Fruit fly (Drosophila melanogaster) whole organism, embryonic: ENCODE data around the gene mAcon1.
A peak's percentile ranks its signal among the peaks of the same experiment; 100 is the strongest.

Source experiments
- Bgb ChIP-seq: fragments of 200-800 bp; sonication (Bioruptor generic); IDR thresholded peaks from 2 replicates; pipeline ENCODE4 v1.3.6; 2022; ENCODE audit warnings: missing biosample characterization, missing genetic modification characterization; ENCODE audit not compliant: partially characterized antibody
- CG11085 ChIP-seq: fragments of 200-800 bp; sonication (Bioruptor generic); IDR thresholded peaks from 2 replicates; pipeline ENCODE4 v1.3.6; 2022; ENCODE audit warnings: missing biosample characterization, missing genetic modification characterization
- CG12236 ChIP-seq: fragments of 200-800 bp; sonication (Bioruptor generic); optimal IDR thresholded peaks from 2 replicates; lab custom pipeline; 2016; ENCODE audit warnings: missing biosample characterization, missing genetic modification characterization
- CG13287 ChIP-seq: fragments of 200-800 bp; sonication (Bioruptor generic); IDR thresholded peaks from 2 replicates; pipeline ENCODE4 v1.3.6; 2022; ENCODE audit warnings: missing biosample characterization, missing genetic modification characterization; ENCODE audit not compliant: partially characterized antibody
- CG14710 ChIP-seq: fragments of 200-800 bp; sonication (Bioruptor generic); optimal IDR thresholded peaks from 3 replicates; lab custom pipeline; 2019; ENCODE audit warnings: missing biosample characterization, mild to moderate bottlenecking, missing genetic modification characterization, moderate library complexity
- CG14965 ChIP-seq: fragments of 200-800 bp; sonication (Bioruptor generic); optimal IDR thresholded peaks from 2 replicates; lab custom pipeline; 2016; ENCODE audit warnings: missing biosample characterization, missing genetic modification characterization, borderline replicate concordance
- CG15269 ChIP-seq: fragments of 200-800 bp; sonication (Bioruptor generic); optimal IDR thresholded peaks from 2 replicates; lab custom pipeline; 2018; ENCODE audit warnings: missing biosample characterization, mild to moderate bottlenecking, missing genetic modification characterization, moderate library complexity
- CG1529 ChIP-seq: fragments of 200-800 bp; sonication (Bioruptor generic); optimal IDR thresholded peaks from 3 replicates; lab custom pipeline; 2018; ENCODE audit warnings: missing biosample characterization, missing genetic modification characterization
- CG1603 ChIP-seq: fragments of 200-800 bp; sonication (Bioruptor generic); optimal IDR thresholded peaks from 2 replicates; lab custom pipeline; 2019; ENCODE audit warnings: missing biosample characterization, mild to moderate bottlenecking, missing genetic modification characterization, moderate library complexity
- CG17802 ChIP-seq: fragments of 200-800 bp; sonication (Bioruptor generic); optimal IDR thresholded peaks from 2 replicates; lab custom pipeline; 2018; ENCODE audit warnings: missing biosample characterization, mild to moderate bottlenecking, missing genetic modification characterization, moderate library complexity
- CG31224 ChIP-seq: fragments of 200-800 bp; sonication (Bioruptor generic); IDR thresholded peaks from 2 replicates; pipeline ENCODE4 v1.3.6; 2022; ENCODE audit warnings: missing biosample characterization, missing genetic modification characterization
- CG31441 ChIP-seq: fragments of 200-800 bp; sonication (Bioruptor generic); IDR thresholded peaks from 2 replicates; pipeline ENCODE4 v1.3.6; 2022; ENCODE audit warnings: missing biosample characterization, missing genetic modification characterization
- CG32767 ChIP-seq: fragments of 200-800 bp; sonication (Bioruptor generic); IDR thresholded peaks from 2 replicates; pipeline ENCODE4 v1.3.6; 2022; ENCODE audit warnings: missing biosample characterization, missing genetic modification characterization
- CG3281 ChIP-seq: fragments of 200-800 bp; sonication (Bioruptor generic); optimal IDR thresholded peaks from 3 replicates; lab custom pipeline; 2017; ENCODE audit warnings: missing biosample characterization, mild to moderate bottlenecking, missing genetic modification characterization
- CG34224 ChIP-seq: fragments of 200-800 bp; sonication (Bioruptor generic); IDR thresholded peaks from 3 replicates; pipeline ENCODE4 v1.3.6; 2022; ENCODE audit warnings: missing biosample characterization, missing genetic modification characterization; ENCODE audit not compliant: partially characterized antibody
- CG34376 ChIP-seq: fragments of 200-800 bp; sonication (Bioruptor generic); optimal IDR thresholded peaks from 2 replicates; lab custom pipeline; 2018; ENCODE audit warnings: missing biosample characterization, mild to moderate bottlenecking, missing genetic modification characterization
- CG4707 ChIP-seq: fragments of 200-800 bp; sonication (Bioruptor generic); optimal IDR thresholded peaks from 2 replicates; lab custom pipeline; 2018; ENCODE audit warnings: missing biosample characterization, mild to moderate bottlenecking, missing genetic modification characterization, moderate library complexity
- CG6175 ChIP-seq: fragments of 200-800 bp; sonication (Bioruptor generic); IDR thresholded peaks from 3 replicates; pipeline ENCODE4 v1.3.6; 2022; ENCODE audit warnings: missing biosample characterization, missing genetic modification characterization
- CG6654 ChIP-seq: fragments of 200-800 bp; sonication (Bioruptor generic); optimal IDR thresholded peaks from 2 replicates; lab custom pipeline; 2017; ENCODE audit warnings: missing biosample characterization, mild to moderate bottlenecking, missing genetic modification characterization
- CG7786 ChIP-seq: fragments of 200-800 bp; sonication (Bioruptor generic); optimal IDR thresholded peaks from 2 replicates; lab custom pipeline; 2016; ENCODE audit warnings: missing biosample characterization, missing genetic modification characterization
- Dfd ChIP-seq, 2 experiments: fragments of >200 bp; optimal IDR thresholded peaks; 2 replicates each; lab custom pipeline; 2017; ENCODE audit warnings: missing biosample characterization in 2 of 2, missing genetic modification characterization in 2 of 2
- Dip3 ChIP-seq: fragments of 200-800 bp; sonication (Bioruptor generic); optimal IDR thresholded peaks from 3 replicates; lab custom pipeline; 2016; ENCODE audit warnings: missing biosample characterization, missing genetic modification characterization
- GATAe ChIP-seq: fragments of 200-800 bp; sonication (Bioruptor generic); conservative IDR thresholded peaks from 2 replicates; pipeline ENCODE4 v1.3.6; 2022; ENCODE audit warnings: missing biosample characterization, missing genetic modification characterization
- H15 ChIP-seq: fragments of 200-800 bp; sonication (Bioruptor generic); IDR thresholded peaks from 3 replicates; pipeline ENCODE4 v1.3.6; 2022; ENCODE audit warnings: missing biosample characterization, missing genetic modification characterization
- HLH3B ChIP-seq: fragments of 200-800 bp; sonication (Bioruptor generic); IDR thresholded peaks from 2 replicates; pipeline ENCODE4 v1.3.6; 2022; ENCODE audit warnings: missing biosample characterization, missing genetic modification characterization
- HLH54F ChIP-seq: fragments of 200-800 bp; sonication (Bioruptor generic); optimal IDR thresholded peaks from 3 replicates; lab custom pipeline; 2016; ENCODE audit warnings: missing biosample characterization, missing genetic modification characterization
- Hand ChIP-seq: fragments of 200-800 bp; sonication (Bioruptor generic); optimal IDR thresholded peaks from 2 replicates; lab custom pipeline; 2017; ENCODE audit warnings: mild to moderate bottlenecking, missing biosample characterization, missing genetic modification reagents, missing genetic modification characterization
- NK7.1 ChIP-seq: fragments of 200-800 bp; sonication (Bioruptor generic); optimal IDR thresholded peaks from 3 replicates; lab custom pipeline; 2016; ENCODE audit warnings: missing biosample characterization, missing genetic modification characterization
- Rfx ChIP-seq: fragments of 200-800 bp; sonication (Bioruptor generic); IDR thresholded peaks from 2 replicates; pipeline ENCODE4 v1.3.6; 2022; ENCODE audit warnings: missing biosample characterization, missing genetic modification characterization
- Side ChIP-seq: fragments of 200-800 bp; sonication (Bioruptor generic); optimal IDR thresholded peaks from 2 replicates; lab custom pipeline; 2016; ENCODE audit warnings: missing biosample characterization, missing genetic modification characterization
- Six4 ChIP-seq: fragments of 200-800 bp; sonication (Bioruptor generic); optimal IDR thresholded peaks from 2 replicates; lab custom pipeline; 2016; ENCODE audit warnings: missing biosample characterization, missing genetic modification characterization
- Xrp1 ChIP-seq: fragments of 200-800 bp; sonication (Bioruptor generic); IDR thresholded peaks from 2 replicates; pipeline ENCODE4 v1.3.6; 2022; ENCODE audit warnings: missing biosample characterization, missing genetic modification characterization
- abd-A ChIP-seq: fragments of 200-800 bp; sonication (Bioruptor generic); optimal IDR thresholded peaks from 3 replicates; lab custom pipeline; 2019; ENCODE audit warnings: missing biosample characterization, mild to moderate bottlenecking, missing genetic modification characterization, moderate library complexity
- al ChIP-seq: fragments of 200-800 bp; sonication (Bioruptor generic); IDR thresholded peaks from 2 replicates; pipeline ENCODE4 v1.3.6; 2022; ENCODE audit warnings: missing biosample characterization, missing genetic modification characterization
- ci ChIP-seq: fragments of 200-800 bp; sonication (Bioruptor generic); IDR thresholded peaks from 3 replicates; pipeline ENCODE4 v1.3.6; 2022; ENCODE audit warnings: missing biosample characterization, missing genetic modification characterization
- crp ChIP-seq, 2 experiments: fragments of 200-800 bp; sonication (Bioruptor generic); optimal IDR thresholded peaks; 2 replicates in 1 of 2; 3 replicates in 1 of 2; lab custom pipeline; 2017; ENCODE audit warnings: missing biosample characterization in 2 of 2, missing genetic modification characterization in 2 of 2, mild to moderate bottlenecking in 1 of 2, moderate library complexity in 1 of 2
- gce ChIP-seq: fragments of 200-800 bp; sonication (Bioruptor generic); IDR thresholded peaks from 3 replicates; pipeline ENCODE4 v1.3.6; 2022; ENCODE audit warnings: missing biosample characterization, missing genetic modification characterization
- grau ChIP-seq: fragments of 200-800 bp; optimal IDR thresholded peaks from 3 replicates; lab custom pipeline; 2019; ENCODE audit warnings: missing biosample characterization, mild to moderate bottlenecking, missing genetic modification characterization, moderate library complexity
- hkb ChIP-seq, 2 experiments: fragments of 200-800 bp in 1 of 2; fragments of >200 bp in 1 of 2; sonication (Bioruptor generic) in 1 of 2; IDR thresholded peaks in 1 of 2; optimal IDR thresholded peaks in 1 of 2; 2 replicates each; pipeline versions ENCODE4 v1.3.6 to Lab custom; 2017 to 2022; ENCODE audit warnings: missing biosample characterization in 1 of 2, missing genetic modification characterization in 1 of 2
- jumu ChIP-seq: fragments of 200-800 bp; sonication (Bioruptor generic); optimal IDR thresholded peaks from 3 replicates; lab custom pipeline; 2016; ENCODE audit warnings: missing biosample characterization, missing genetic modification characterization
- lov ChIP-seq, 2 experiments: fragments of 200-800 bp in 1 of 2; fragments of >200 bp in 1 of 2; sonication (Bioruptor generic) in 1 of 2; IDR thresholded peaks in 1 of 2; optimal IDR thresholded peaks in 1 of 2; 2 replicates in 1 of 2; 3 replicates in 1 of 2; pipeline versions ENCODE4 v1.3.6 to Lab custom; 2017 to 2022; ENCODE audit warnings: missing biosample characterization in 1 of 2, missing genetic modification characterization in 1 of 2
- nau ChIP-seq: fragments of 200-800 bp; sonication (Bioruptor generic); optimal IDR thresholded peaks from 3 replicates; lab custom pipeline; 2017; ENCODE audit warnings: missing biosample characterization, mild to moderate bottlenecking, missing genetic modification characterization, missing genetic modification reagents
- p53 ChIP-seq: fragments of 200-800 bp; sonication (Bioruptor generic); optimal IDR thresholded peaks from 2 replicates; lab custom pipeline; 2016; ENCODE audit warnings: missing biosample characterization, missing genetic modification characterization
- scrt ChIP-seq: fragments of 200-800 bp; sonication (Bioruptor generic); optimal IDR thresholded peaks from 2 replicates; lab custom pipeline; 2018; ENCODE audit warnings: missing biosample characterization, mild to moderate bottlenecking, missing genetic modification characterization, moderate library complexity
- sna ChIP-seq: fragments of 200-800 bp; sonication (Bioruptor generic); IDR thresholded peaks from 2 replicates; pipeline ENCODE4 v1.3.6; 2022; ENCODE audit warnings: missing biosample characterization, missing genetic modification characterization; ENCODE audit not compliant: partially characterized antibody
- sug ChIP-seq: fragments of 200-800 bp; optimal IDR thresholded peaks from 2 replicates; lab custom pipeline; 2019; ENCODE audit warnings: missing biosample characterization, mild to moderate bottlenecking, missing genetic modification characterization, moderate library complexity
- vvl ChIP-seq: fragments of 200-800 bp; sonication (Bioruptor generic); IDR thresholded peaks from 2 replicates; pipeline ENCODE4 v1.3.6; 2022; ENCODE audit warnings: missing biosample characterization, missing genetic modification characterization
- wdn ChIP-seq: fragments of 200-800 bp; sonication (Bioruptor generic); IDR thresholded peaks from 2 replicates; pipeline ENCODE4 v1.3.6; 2022; ENCODE audit warnings: missing biosample characterization, missing genetic modification characterization
- zfh1 ChIP-seq: fragments of 200-800 bp; sonication (Bioruptor generic); IDR thresholded peaks from 3 replicates; pipeline ENCODE4 v1.3.6; 2022; ENCODE audit warnings: missing biosample characterization, missing genetic modification characterization

mAcon1 gene

dm6 chr2L:21149053-21149452, 19.3 kb upstream of the mAcon1 start (continued):
- TF ChIP-seq ci (GFP tag; lab: Robert Waterston, UW): peak; percentile 77; the same call in 2 of the 3 replicates
- no peak for TF ChIP-seq CG17802 (tag; lab: Kevin White, UChicago)
- TF ChIP-seq Side (GFP tag; lab: Kevin White, UChicago): no peak
- peak; percentile 11; the same call in 1 of the 2 replicates for TF ChIP-seq CG32767 (GFP tag; lab: Robert Waterston, UW)
- peak; percentile 80 for TF ChIP-seq CG34224 (GFP tag; lab: Robert Waterston, UW)
- TF ChIP-seq abd-A (tag; lab: Kevin White, UChicago): no peak
- TF ChIP-seq CG4707 (GFP tag; lab: Kevin White, UChicago): peak; percentile 28
- peak; percentile 20 for TF ChIP-seq scrt
- TF ChIP-seq CG3281 (GFP tag; lab: Kevin White, UChicago): peak; percentile 13
- no peak for TF ChIP-seq HLH54F (GFP tag; lab: Kevin White, UChicago)
- peak; percentile 57 for TF ChIP-seq CG14710 (tag; lab: Kevin White, UChicago)
- no peak for TF ChIP-seq p53
- peak; percentile 86 for TF ChIP-seq CG13287 (GFP tag; lab: Robert Waterston, UW)
- TF ChIP-seq lov (optimal IDR thresholded peaks at IDR 0.05; lab: Kevin White, UChicago): no peak
- no peak for TF ChIP-seq lov (GFP tag; IDR thresholded peaks at IDR 0.05; lab: Robert Waterston, UW)
- TF ChIP-seq CG1603 (tag; lab: Kevin White, UChicago): peak; percentile 63
- peak; percentile 66; the same call in 1 of the 2 replicates for TF ChIP-seq HLH3B (GFP tag; lab: Robert Waterston, UW)
- TF ChIP-seq CG6175 (GFP tag; lab: Robert Waterston, UW): no peak
- TF ChIP-seq Bgb (GFP tag; lab: Robert Waterston, UW): peak; percentile 72; the same call in 1 of the 2 replicates
- TF ChIP-seq wdn (GFP tag; lab: Robert Waterston, UW): peak; percentile 34; the same call in 1 of the 2 replicates
- TF ChIP-seq sna (GFP tag; lab: Robert Waterston, UW): no peak; the same call in 1 of the 2 replicates
- peak; percentile 58 for TF ChIP-seq al (GFP tag; lab: Robert Waterston, UW)
- 0 out of 3 replicates have a peak, but pooled peaks have one; percentile 38 for TF ChIP-seq gce
- peak; percentile 41 for TF ChIP-seq nau (GFP tag; lab: Kevin White, UChicago)
- peak; percentile 59; the same call in 1 of the 2 replicates for TF ChIP-seq CG31441 (GFP tag; lab: Robert Waterston, UW)
- TF ChIP-seq vvl (GFP tag; lab: Robert Waterston, UW): peak; percentile 71
- TF ChIP-seq CG6654 (GFP tag; lab: Kevin White, UChicago): no peak
- TF ChIP-seq hkb (optimal IDR thresholded peaks at IDR 0.05; lab: Kevin White, UChicago): no peak
- peak; percentile 81 for TF ChIP-seq hkb (GFP tag; IDR thresholded peaks at IDR 0.05; lab: Robert Waterston, UW)
- TF ChIP-seq CG14965 (GFP tag; lab: Kevin White, UChicago): no peak
- no peak for TF ChIP-seq CG1529 (GFP tag; lab: Kevin White, UChicago)
- no peak for TF ChIP-seq CG7786
- TF ChIP-seq crp (GFP tag; optimal IDR thresholded peaks at IDR 0.05; lab: Kevin White, UChicago): peak in 1 of 2 experiments; percentile 10
- TF ChIP-seq CG11085: no peak
- TF ChIP-seq CG15269: peak; percentile 70
- TF ChIP-seq CG34376 (GFP tag; lab: Kevin White, UChicago): peak; percentile 25
- peak; percentile 74 for TF ChIP-seq Rfx (GFP tag; lab: Robert Waterston, UW)
- no peak for TF ChIP-seq NK7.1
- TF ChIP-seq GATAe (GFP tag; lab: Robert Waterston, UW): peak; percentile 90
- peak; percentile 63 for TF ChIP-seq grau (tag; lab: Kevin White, UChicago)
- no peak for TF ChIP-seq H15 (GFP tag; lab: Robert Waterston, UW)
- TF ChIP-seq jumu (GFP tag; lab: Kevin White, UChicago): no peak
- no peak for TF ChIP-seq Hand (GFP tag; lab: Kevin White, UChicago)
- TF ChIP-seq sug (tag; lab: Kevin White, UChicago): peak; percentile 51
- 0 out of 3 replicates have a peak, but pooled peaks have one; percentile 43 for TF ChIP-seq zfh1 (GFP tag; lab: Robert Waterston, UW)
- TF ChIP-seq Dfd (GFP tag; optimal IDR thresholded peaks at IDR 0.05; lab: Kevin White, UChicago): no peak
- TF ChIP-seq CG12236 (GFP tag; lab: Kevin White, UChicago): no peak
- TF ChIP-seq Xrp1 (GFP tag; lab: Robert Waterston, UW): peak; percentile 66; the same call in 1 of the 2 replicates
- TF ChIP-seq Dip3 (GFP tag; lab: Kevin White, UChicago): no peak
- TF ChIP-seq Six4 (GFP tag; lab: Kevin White, UChicago): peak; percentile 64
- TF ChIP-seq CG31224: no peak
